Worm (Caenorhabditis elegans) whole organism, dauer: ENCODE measurements around the gene C27F2.4.

Experiments
- unc-62 ChIP-seq: sonication (generic microtip); optimal IDR thresholded peaks from 2 replicates; lab custom pipeline; 2017; ENCODE audit warnings: missing biosample characterization, missing genetic modification reagents, missing genetic modification characterization

C27F2.4 gene

DNA sequence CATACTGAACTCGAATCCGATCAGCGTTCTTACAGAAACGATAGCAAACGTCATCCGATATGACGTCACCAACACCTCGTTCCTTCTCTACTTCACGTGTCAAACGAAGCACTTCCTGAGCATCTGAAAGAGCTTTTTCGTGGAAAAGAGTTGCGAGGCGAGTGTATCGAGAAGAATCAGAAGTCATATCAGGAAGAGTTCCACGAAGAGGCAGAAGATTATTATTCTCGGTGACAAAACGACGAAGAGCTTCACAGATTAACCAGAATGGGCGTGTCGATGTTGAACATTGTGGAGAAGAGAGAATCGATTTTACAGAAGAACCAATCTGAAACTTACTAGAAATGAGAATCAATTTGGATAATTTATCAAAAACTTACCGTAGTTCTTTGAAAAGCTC lies 41.2 kb downstream of the C27F2.4 start:
- TF ChIP-seq unc-62 (GFP tag; lab: Kevin White, UChicago): no peak

- no peak for TF ChIP-seq unc-62 (GFP tag; lab: Kevin White, UChicago)
These were observed 42.0 kb downstream of the C27F2.4 start, which contains the start of gene rpb-8 for ce11 chrIII:4917960-4918712. Gene rpb-8, minus strand, starts transcription at chrIII:4918008.

DNA sequence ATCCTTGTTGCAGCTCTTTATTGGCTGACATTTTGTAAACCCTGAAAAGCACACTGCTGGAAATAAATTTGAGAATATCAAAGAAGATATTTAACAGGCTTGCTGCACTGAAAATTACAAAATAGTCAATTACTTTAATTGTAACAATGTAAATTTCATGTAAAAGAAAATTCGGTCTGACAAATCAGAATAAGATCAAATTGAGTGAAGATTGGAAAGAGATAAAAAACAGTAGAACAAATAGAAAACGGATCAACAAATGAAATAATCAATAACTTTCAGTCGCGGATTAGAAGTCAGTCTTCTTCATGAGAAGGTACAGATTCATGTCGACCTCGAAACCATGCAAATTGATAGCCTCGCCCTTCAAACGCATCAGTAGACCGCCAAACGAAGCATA lies 43.0 kb downstream of the C27F2.4 start, which contains the start of gene rars-1:
TSS of gene rars-1 (minus strand) at position 101 of the 400 bp plus-strand sequence.
- no peak for TF ChIP-seq unc-62 (GFP tag; lab: Kevin White, UChicago)

DNA sequence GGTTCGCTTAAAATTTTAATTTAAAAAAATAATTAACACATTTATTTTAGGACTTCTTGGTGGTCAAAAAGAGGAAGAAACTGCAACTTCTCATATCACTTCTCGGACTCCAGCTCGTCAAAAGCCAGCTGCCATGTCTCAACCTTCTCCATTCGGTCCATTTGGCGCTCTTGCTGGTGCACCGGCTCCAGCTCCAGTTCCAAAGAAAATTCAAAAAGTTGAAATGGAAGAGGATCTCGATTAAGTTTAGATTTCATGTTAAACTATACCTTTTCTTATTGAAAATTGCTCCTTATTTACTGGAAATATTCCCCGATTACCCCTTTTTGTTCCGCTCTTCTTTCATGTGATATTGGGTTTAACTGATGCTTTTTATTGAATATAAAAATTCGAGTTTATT lies 46.4 kb downstream of the C27F2.4 start:
- no peak for TF ChIP-seq unc-62 (GFP tag; lab: Kevin White, UChicago)

DNA sequence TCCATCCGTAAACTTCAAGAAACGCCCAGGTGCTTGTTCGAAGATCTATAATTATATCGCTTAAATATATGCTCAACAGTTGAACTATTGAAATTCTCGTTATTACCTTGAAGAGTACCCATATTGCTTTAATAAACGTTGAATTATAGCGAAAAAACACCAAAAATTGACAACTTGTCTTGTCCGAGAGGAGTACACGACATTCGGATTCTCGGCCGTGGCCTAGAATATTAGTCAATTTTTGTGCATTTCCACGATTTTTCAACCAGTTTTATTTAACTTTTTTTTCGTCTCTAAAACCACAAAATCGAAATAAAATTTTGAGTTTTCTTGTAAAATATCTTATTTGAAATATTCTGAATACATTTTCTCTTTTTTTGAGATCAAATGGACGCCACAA lies 47.8 kb downstream of the C27F2.4 start, which contains the start of the genes F26F4.9 and cee-1:
TSS of gene F26F4.9 (minus strand) at position 205 of the 400 bp plus-strand sequence.
TSS of gene cee-1 (plus strand) at position 383 of the 400 bp plus-strand sequence.
- TF ChIP-seq unc-62 (GFP tag; lab: Kevin White, UChicago): no peak

DNA sequence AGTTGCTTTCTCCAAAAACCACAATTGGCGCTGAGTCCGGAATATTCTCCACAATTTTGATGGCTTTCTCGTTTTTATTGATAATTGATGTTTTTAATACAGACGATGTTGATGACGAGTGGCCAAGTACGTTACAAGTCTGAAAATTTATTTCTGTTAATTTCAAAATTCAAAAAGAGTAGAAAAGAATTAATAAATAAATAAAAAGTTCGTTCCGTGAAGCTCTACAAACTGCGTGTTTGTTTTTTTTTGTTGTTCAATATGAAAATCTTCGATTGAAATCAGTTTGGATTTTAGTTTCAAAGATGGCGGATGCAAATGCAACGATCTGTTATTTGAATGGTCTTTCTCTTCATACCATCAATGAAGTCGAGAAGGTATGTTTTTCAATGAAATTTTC lies 49.1 kb downstream of the C27F2.4 start, which contains the start of gene F26F4.2:
TSS of gene F26F4.2 (plus strand) at position 301 of the 400 bp plus-strand sequence.
- no peak for TF ChIP-seq unc-62 (GFP tag; lab: Kevin White, UChicago)

ce11 chrIII:4909938-4910337 lies 50.2 kb downstream of the C27F2.4 start, which contains the start of gene F26F4.12:
Gene F26F4.12, minus strand, starts transcription at chrIII:4910038.
- no peak for TF ChIP-seq unc-62 (GFP tag; lab: Kevin White, UChicago)
